Worm (Caenorhabditis elegans) whole organism, late embryonic: ENCODE results near the gene srv-3.

Experiments
- ama-1 ChIP-seq: fragments of 150-350 bp; optimal IDR thresholded peaks from 2 replicates; lab custom pipeline; 2014
- ceh-2 ChIP-seq: sonication (generic microtip); optimal IDR thresholded peaks from 2 replicates; lab custom pipeline; 2016; ENCODE audit warnings: missing genotype, missing genetic modification characterization, missing compliant biosample characterization
- che-1 ChIP-seq: sonication (generic microtip); optimal IDR thresholded peaks from 2 replicates; lab custom pipeline; 2016; ENCODE audit warnings: mild to moderate bottlenecking, missing genetic modification characterization, missing compliant biosample characterization
- dve-1 ChIP-seq: sonication (generic microtip); optimal IDR thresholded peaks from 2 replicates; lab custom pipeline; 2017; ENCODE audit warnings: antibody characterized with exemption, mild to moderate bottlenecking, missing genetic modification characterization, missing compliant biosample characterization
- hlh-30 ChIP-seq: sonication (generic microtip); optimal IDR thresholded peaks from 2 replicates; lab custom pipeline; 2017; ENCODE audit warnings: antibody characterized with exemption, missing genetic modification characterization, missing compliant biosample characterization; ENCODE audit not compliant: insufficient read depth
- hlh-6 ChIP-seq: sonication (generic microtip); optimal IDR thresholded peaks from 2 replicates; lab custom pipeline; 2016; ENCODE audit warnings: missing genotype, missing genetic modification characterization, missing compliant biosample characterization
- nfya-1 ChIP-seq: sonication (generic microtip); optimal IDR thresholded peaks from 2 replicates; lab custom pipeline; 2017; ENCODE audit warnings: missing genetic modification characterization, mild to moderate bottlenecking, missing compliant biosample characterization, antibody characterized with exemption, moderate library complexity
- pha-2 ChIP-seq: sonication (generic microtip); optimal IDR thresholded peaks from 2 replicates; lab custom pipeline; 2017; ENCODE audit warnings: mild to moderate bottlenecking, missing genetic modification characterization, missing compliant biosample characterization
- pha-4 ChIP-seq: fragments of 150-350 bp; optimal IDR thresholded peaks from 2 replicates; lab custom pipeline; 2018; ENCODE audit warnings: missing biosample characterization, missing genetic modification reagents, missing genetic modification characterization

- TF ChIP-seq hlh-30 (no peak), dve-1 (tag; lab: Kevin White, UChicago) (no peak), pha-2 (tag; lab: Kevin White, UChicago) (no peak), ceh-2 (no peak), nfya-1 (no peak), hlh-6 (tag; lab: Kevin White, UChicago) (no peak), ama-1 (lab: Kevin White, UChicago) (no peak), pha-4 (tag; lab: Kevin White, UChicago) (no peak), che-1 (no peak)
These were observed 37.9 kb downstream of the srv-3 start for ce11 chrV:19670866-19671265.
